Worm (Caenorhabditis elegans) whole organism, late embryonic: Measurements from ENCODE around the gene F59A7.11.
A peak's percentile ranks its signal among the peaks of the same experiment; 100 is the strongest.

Experiments used
- T23F11.4 ChIP-seq: fragments of 200-800 bp; sonication (Bioruptor generic); optimal IDR thresholded peaks from 2 replicates; lab custom pipeline; 2018; ENCODE audit warnings: mild to moderate bottlenecking, missing genetic modification characterization, missing compliant biosample characterization
- ama-1 ChIP-seq: fragments of 150-350 bp; optimal IDR thresholded peaks from 2 replicates; lab custom pipeline; 2014
- ceh-19 ChIP-seq: fragments of 200-800 bp; sonication (Bioruptor generic); optimal IDR thresholded peaks from 2 replicates; lab custom pipeline; 2018; ENCODE audit warnings: mild to moderate bottlenecking, missing genetic modification characterization, missing compliant biosample characterization
- che-1 ChIP-seq: sonication (generic microtip); optimal IDR thresholded peaks from 2 replicates; lab custom pipeline; 2016; ENCODE audit warnings: mild to moderate bottlenecking, missing genetic modification characterization, missing compliant biosample characterization
- elt-2 ChIP-seq: sonication (generic microtip); optimal IDR thresholded peaks from 2 replicates; lab custom pipeline; 2016; ENCODE audit warnings: missing genetic modification reagents, missing genetic modification characterization, missing compliant biosample characterization
- ets-4 ChIP-seq: sonication (generic microtip); optimal IDR thresholded peaks from 2 replicates; lab custom pipeline; 2016; ENCODE audit warnings: missing genetic modification characterization, missing compliant biosample characterization
- fkh-10 ChIP-seq: fragments of 150-350 bp; optimal IDR thresholded peaks from 2 replicates; lab custom pipeline; 2014; ENCODE audit warnings: missing biosample characterization, missing genetic modification reagents, missing genetic modification characterization
- hlh-13 ChIP-seq: fragments of 200-800 bp; sonication (Bioruptor generic); optimal IDR thresholded peaks from 2 replicates; lab custom pipeline; 2018; ENCODE audit warnings: mild to moderate bottlenecking, missing genetic modification characterization, missing compliant biosample characterization
- hlh-15 ChIP-seq: sonication (generic microtip); optimal IDR thresholded peaks from 2 replicates; lab custom pipeline; 2016; ENCODE audit warnings: missing genetic modification characterization, missing compliant biosample characterization
- hlh-6 ChIP-seq: sonication (generic microtip); optimal IDR thresholded peaks from 2 replicates; lab custom pipeline; 2016; ENCODE audit warnings: missing genotype, missing genetic modification characterization, missing compliant biosample characterization
- lin-11 ChIP-seq: fragments of 200-800 bp; sonication (Bioruptor generic); optimal IDR thresholded peaks from 2 replicates; lab custom pipeline; 2018; ENCODE audit warnings: mild to moderate bottlenecking, missing genetic modification characterization, missing compliant biosample characterization
- nfya-1 ChIP-seq: sonication (generic microtip); optimal IDR thresholded peaks from 2 replicates; lab custom pipeline; 2017; ENCODE audit warnings: missing genetic modification characterization, mild to moderate bottlenecking, missing compliant biosample characterization, antibody characterized with exemption, moderate library complexity
- pat-9 ChIP-seq: fragments of 200-800 bp; sonication (Bioruptor generic); optimal IDR thresholded peaks from 2 replicates; lab custom pipeline; 2018; ENCODE audit warnings: mild to moderate bottlenecking, missing genetic modification characterization, moderate library complexity, missing compliant biosample characterization
- pha-4 ChIP-seq: fragments of 150-350 bp; optimal IDR thresholded peaks from 2 replicates; lab custom pipeline; 2018; ENCODE audit warnings: missing biosample characterization, missing genetic modification reagents, missing genetic modification characterization

- TF ChIP-seq elt-2 (tag; lab: Kevin White, UChicago) = peak; percentile 69
- no peak for TF ChIP-seq ceh-19 (GFP tag; lab: Kevin White, UChicago)
- no peak for TF ChIP-seq lin-11
- TF ChIP-seq fkh-10 (GFP tag; lab: Kevin White, UChicago) = no peak
- TF ChIP-seq pat-9 (tag; lab: Kevin White, UChicago) = no peak
- TF ChIP-seq pha-4 = no peak
- TF ChIP-seq ets-4 = no peak
- no peak for TF ChIP-seq ama-1 (lab: Kevin White, UChicago)
- TF ChIP-seq che-1 = no peak
- no peak for TF ChIP-seq hlh-15 (tag; lab: Kevin White, UChicago)
- no peak for TF ChIP-seq hlh-6 (tag; lab: Kevin White, UChicago)
- TF ChIP-seq T23F11.4 = no peak
- no peak for TF ChIP-seq nfya-1 (tag; lab: Kevin White, UChicago)
- no peak for TF ChIP-seq hlh-13 (GFP tag; lab: Kevin White, UChicago)
Observed at ce11 chrV:1998358-1998757, 15.4 kb downstream of the F59A7.11 start.
